Worm (Caenorhabditis elegans) whole organism, L4/young adult: ENCODE results near the gene set-17.

ENCODE experiments used
- dao-5 ChIP-seq: sonication (generic microtip); optimal IDR thresholded peaks from 2 replicates; lab custom pipeline; 2016; ENCODE audit warnings: missing genotype, missing genetic modification characterization, moderate library complexity, missing compliant biosample characterization
- him-1 ChIP-seq: sonication (generic microtip); optimal IDR thresholded peaks from 2 replicates; lab custom pipeline; 2016; ENCODE audit warnings: missing genotype, missing genetic modification reagents, missing genetic modification characterization, missing compliant biosample characterization

ce11 chrII:8927253-8927791 lies 13.0 kb downstream of the set-17 start, which contains the start of gene cct-2:
- TF ChIP-seq dao-5 (tag; lab: Kevin White, UChicago) (no peak), him-1 (tag; lab: Kevin White, UChicago) (no peak)
